Worm (Caenorhabditis elegans): ENCODE measurements around the gene kin-16.

DNA sequence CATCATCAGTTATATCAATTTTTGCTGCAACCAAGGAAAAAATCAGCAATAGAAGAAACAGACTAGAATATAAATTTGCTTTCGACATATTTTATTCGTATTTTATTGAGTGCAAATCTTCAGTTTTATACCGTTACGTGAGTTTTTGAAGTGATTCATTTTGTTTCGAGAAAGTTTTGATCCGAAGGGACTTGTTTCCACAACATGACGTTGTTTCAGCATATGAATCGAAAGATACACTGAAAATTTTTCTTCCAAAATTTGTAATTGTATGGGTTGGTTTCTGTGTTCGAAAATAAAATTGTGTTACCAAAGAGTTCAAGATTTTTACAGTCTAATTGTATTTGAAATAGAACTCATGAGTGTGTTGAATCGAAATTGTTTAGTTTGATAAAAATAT, 44.1 kb upstream of the kin-16 start, which contains the start of gene T19H5.7:
- TF ChIP-seq lin-11 (tag; optimal IDR thresholded peaks at IDR 0.05) = no peak
- TF ChIP-seq ztf-11 (tag; optimal IDR thresholded peaks at IDR 0.05) = no peak
- TF ChIP-seq egl-27 (tag; optimal IDR thresholded peaks at IDR 0.05) = no peak
